Worm (Caenorhabditis elegans) whole organism, young adult: ENCODE results near the gene T13H5.1.

Experiments
- C06A6.2 ChIP-seq: fragments of 200-800 bp; sonication (Bioruptor generic); conservative IDR thresholded peaks from 2 replicates; pipeline ENCODE4 v1.3.6; 2022; ENCODE audit warnings: missing genetic modification characterization, missing compliant biosample characterization
- D2030.7 ChIP-seq: fragments of 200-800 bp; sonication (Bioruptor generic); IDR thresholded peaks from 2 replicates; pipeline ENCODE4 v1.3.6; 2022; ENCODE audit warnings: missing genetic modification reagents, missing genetic modification characterization, missing compliant biosample characterization
- F33H1.4 ChIP-seq: fragments of 200-800 bp; sonication (Bioruptor generic); IDR thresholded peaks from 2 replicates; pipeline ENCODE4 v1.3.6; 2022; ENCODE audit warnings: missing genetic modification reagents, missing genetic modification characterization, missing compliant biosample characterization
- F37B4.10 ChIP-seq: fragments of 200-800 bp; sonication (Bioruptor generic); IDR thresholded peaks from 2 replicates; pipeline ENCODE4 v1.3.6; 2022; ENCODE audit warnings: missing genetic modification characterization, missing compliant biosample characterization
- F49E8.2 ChIP-seq: sonication (generic microtip); optimal IDR thresholded peaks from 3 replicates; lab custom pipeline; 2017; ENCODE audit warnings: missing genetic modification characterization, mild to moderate bottlenecking, missing compliant biosample characterization, antibody characterized with exemption, moderate library complexity; ENCODE audit not compliant: insufficient read depth
- F55B11.4 ChIP-seq: sonication (generic microtip); optimal IDR thresholded peaks from 2 replicates; lab custom pipeline; 2016; ENCODE audit warnings: missing compliant biosample characterization, missing genetic modification characterization, borderline replicate concordance; ENCODE audit not compliant: insufficient read depth
- F57C9.4 ChIP-seq: sonication (generic microtip); optimal IDR thresholded peaks from 2 replicates; lab custom pipeline; 2017; ENCODE audit warnings: mild to moderate bottlenecking, missing genetic modification characterization, missing compliant biosample characterization
- K12H6.12 ChIP-seq: fragments of 200-800 bp; sonication (Bioruptor generic); optimal IDR thresholded peaks from 2 replicates; lab custom pipeline; 2018; ENCODE audit warnings: mild to moderate bottlenecking, missing genetic modification characterization, missing compliant biosample characterization
- Y67H2A.10 ChIP-seq: fragments of 200-800 bp; sonication (Bioruptor generic); conservative IDR thresholded peaks from 2 replicates; pipeline ENCODE4 v1.3.6; 2022; ENCODE audit warnings: missing genetic modification reagents, missing genetic modification characterization, missing compliant biosample characterization
- aptf-2 ChIP-seq: fragments of 200-800 bp; sonication (Bioruptor generic); conservative IDR thresholded peaks from 2 replicates; pipeline ENCODE4 v1.3.6; 2022; ENCODE audit warnings: missing genetic modification reagents, missing genetic modification characterization, missing compliant biosample characterization
- atf-7 ChIP-seq: sonication (generic microtip); optimal IDR thresholded peaks from 2 replicates; lab custom pipeline; 2017; ENCODE audit warnings: mild to moderate bottlenecking, missing genetic modification characterization, missing compliant biosample characterization
- attf-6 ChIP-seq: fragments of 200-800 bp; sonication (Bioruptor generic); IDR thresholded peaks from 2 replicates; pipeline ENCODE4 v1.3.6; 2022; ENCODE audit warnings: missing genetic modification reagents, missing genetic modification characterization, missing compliant biosample characterization
- ccch-3 ChIP-seq: fragments of 200-800 bp; sonication (Bioruptor generic); optimal IDR thresholded peaks from 2 replicates; lab custom pipeline; 2018; ENCODE audit warnings: mild to moderate bottlenecking, missing genetic modification characterization, missing compliant biosample characterization
- cebp-1 ChIP-seq, 2 experiments: fragments of 200-800 bp in 1 of 2; sonication (Bioruptor generic) in 1 of 2; sonication (generic microtip) in 1 of 2; IDR thresholded peaks in 1 of 2; optimal IDR thresholded peaks in 1 of 2; 2 replicates each; pipeline versions ENCODE4 v1.3.6 to Lab custom; 2017 to 2022; ENCODE audit warnings: missing compliant biosample characterization in 2 of 2, missing genetic modification characterization in 2 of 2, mild to moderate bottlenecking in 1 of 2, missing genetic modification reagents in 1 of 2, moderate library complexity in 1 of 2
- ceh-100 ChIP-seq: fragments of 200-800 bp; sonication (Bioruptor generic); IDR thresholded peaks from 2 replicates; pipeline ENCODE4 v1.3.6; 2022; ENCODE audit warnings: missing genetic modification reagents, missing genetic modification characterization, missing compliant biosample characterization
- ceh-40 ChIP-seq: fragments of 200-800 bp; sonication (Bioruptor generic); IDR thresholded peaks from 2 replicates; pipeline ENCODE4 v1.3.6; 2022; ENCODE audit warnings: missing genetic modification characterization, missing compliant biosample characterization
- dox-1 ChIP-seq: fragments of 200-800 bp; sonication (Bioruptor generic); IDR thresholded peaks from 2 replicates; pipeline ENCODE4 v1.3.6; 2022; ENCODE audit warnings: missing genetic modification reagents, missing genetic modification characterization, missing compliant biosample characterization
- dpl-1 ChIP-seq: fragments of 150-350 bp; optimal IDR thresholded peaks from 2 replicates; lab custom pipeline; 2014; ENCODE audit warnings: missing biosample characterization, missing genetic modification reagents, missing genetic modification characterization
- egl-44 ChIP-seq: fragments of 200-800 bp; sonication (Bioruptor generic); IDR thresholded peaks from 2 replicates; pipeline ENCODE4 v1.3.6; 2022; ENCODE audit warnings: missing genetic modification reagents, missing genetic modification characterization, missing compliant biosample characterization
- hlh-26 ChIP-seq: fragments of 200-800 bp; sonication (Bioruptor generic); conservative IDR thresholded peaks from 2 replicates; pipeline ENCODE4 v1.3.6; 2022; ENCODE audit warnings: missing genetic modification reagents, missing genetic modification characterization, missing compliant biosample characterization
- hmg-1.2 ChIP-seq: fragments of 200-800 bp; sonication (Bioruptor generic); IDR thresholded peaks from 2 replicates; pipeline ENCODE4 v1.3.6; 2022; ENCODE audit warnings: missing genetic modification reagents, missing genetic modification characterization, missing compliant biosample characterization
- hsf-1 ChIP-seq: fragments of 200-800 bp; sonication (Bioruptor generic); IDR thresholded peaks from 2 replicates; pipeline ENCODE4 v1.3.6; 2022; ENCODE audit warnings: missing genetic modification reagents, missing genetic modification characterization, missing compliant biosample characterization
- lin-40 ChIP-seq: sonication (generic microtip); optimal IDR thresholded peaks from 2 replicates; lab custom pipeline; 2016; ENCODE audit warnings: missing genetic modification characterization, mild to moderate bottlenecking, missing compliant biosample characterization, missing genotype, missing genetic modification reagents
- lin-54 ChIP-seq: fragments of 200-800 bp; sonication (Bioruptor generic); optimal IDR thresholded peaks from 2 replicates; lab custom pipeline; 2018; ENCODE audit warnings: mild to moderate bottlenecking, missing genetic modification characterization, missing compliant biosample characterization
- madf-3 ChIP-seq: fragments of 200-800 bp; sonication (Bioruptor generic); IDR thresholded peaks from 2 replicates; pipeline ENCODE4 v1.3.6; 2022; ENCODE audit warnings: missing genetic modification reagents, missing genetic modification characterization, missing compliant biosample characterization
- madf-6 ChIP-seq: fragments of 200-800 bp; sonication (Bioruptor generic); IDR thresholded peaks from 2 replicates; pipeline ENCODE4 v1.3.6; 2022; ENCODE audit warnings: missing genetic modification reagents, missing genetic modification characterization, missing compliant biosample characterization
- mel-28 ChIP-seq: sonication (generic microtip); optimal IDR thresholded peaks from 2 replicates; lab custom pipeline; 2016; ENCODE audit warnings: borderline replicate concordance, mild to moderate bottlenecking, missing genetic modification characterization, missing compliant biosample characterization
- nfyb-1 ChIP-seq: fragments of 200-800 bp; sonication (Bioruptor generic); IDR thresholded peaks from 2 replicates; pipeline ENCODE4 v1.3.6; 2022; ENCODE audit warnings: missing genetic modification reagents, missing genetic modification characterization, missing compliant biosample characterization
- nhr-120 ChIP-seq: fragments of 200-800 bp; sonication (Bioruptor generic); IDR thresholded peaks from 2 replicates; pipeline ENCODE4 v1.3.6; 2022; ENCODE audit warnings: missing genetic modification characterization, missing compliant biosample characterization
- nhr-80 ChIP-seq: sonication (generic microtip); optimal IDR thresholded peaks from 2 replicates; lab custom pipeline; 2016; ENCODE audit warnings: missing genetic modification characterization, missing compliant biosample characterization
- pbrm-1 ChIP-seq: fragments of 200-800 bp; sonication (Bioruptor generic); IDR thresholded peaks from 2 replicates; pipeline ENCODE4 v1.3.6; 2022; ENCODE audit warnings: missing genetic modification reagents, missing genetic modification characterization, missing compliant biosample characterization
- rcor-1 ChIP-seq: fragments of 200-800 bp; sonication (Bioruptor generic); IDR thresholded peaks from 2 replicates; pipeline ENCODE4 v1.3.6; 2022; ENCODE audit warnings: missing genetic modification reagents, missing genetic modification characterization, missing compliant biosample characterization
- repo-1 ChIP-seq: sonication (generic microtip); optimal IDR thresholded peaks from 2 replicates; lab custom pipeline; 2017; ENCODE audit warnings: mild to moderate bottlenecking, missing genetic modification characterization, missing compliant biosample characterization
- rpc-1 ChIP-seq, 2 experiments: fragments of 150-350 bp in 1 of 2; sonication (generic microtip) in 1 of 2; optimal IDR thresholded peaks; 2 replicates each; lab custom pipeline; 2014 to 2018; ENCODE audit warnings: missing biosample characterization in 1 of 2, missing genetic modification characterization in 1 of 2, missing genetic modification reagents in 1 of 2, missing genotype in 1 of 2
- sdz-38 ChIP-seq: sonication (generic microtip); optimal IDR thresholded peaks from 2 replicates; lab custom pipeline; 2016; ENCODE audit warnings: missing genotype, missing genetic modification characterization, missing compliant biosample characterization
- snpc-4 ChIP-seq, 5 experiments: fragments of 150-350 bp in 1 of 5; sonication (generic microtip) in 4 of 5; optimal IDR thresholded peaks; 2 replicates each; lab custom pipeline; 2014 to 2018; ENCODE audit warnings: missing genetic modification characterization in 5 of 5, missing biosample characterization in 3 of 5, antibody characterized with exemption in 2 of 5, mild to moderate bottlenecking in 2 of 5, missing compliant biosample characterization in 2 of 5, missing genotype in 2 of 5, moderate library complexity in 2 of 5, missing genetic modification reagents in 1 of 5
- tbp1 ChIP-seq: fragments of 200-800 bp; sonication (Bioruptor generic); optimal IDR thresholded peaks from 2 replicates; lab custom pipeline; 2018; ENCODE audit warnings: mild to moderate bottlenecking, missing genetic modification characterization, missing compliant biosample characterization
- tlf-1 ChIP-seq: fragments of 200-800 bp; sonication (Bioruptor generic); optimal IDR thresholded peaks from 2 replicates; lab custom pipeline; 2018; ENCODE audit warnings: mild to moderate bottlenecking, missing genetic modification characterization, missing compliant biosample characterization
- unc-62 ChIP-seq: fragments of 150-350 bp; optimal IDR thresholded peaks from 2 replicates; lab custom pipeline; 2014; ENCODE audit warnings: missing biosample characterization, missing genetic modification reagents, missing genetic modification characterization
- ztf-22 ChIP-seq: fragments of 200-800 bp; sonication (Bioruptor generic); optimal IDR thresholded peaks from 2 replicates; lab custom pipeline; 2018; ENCODE audit warnings: mild to moderate bottlenecking, missing genetic modification characterization, moderate library complexity, missing compliant biosample characterization
- ztf-25 ChIP-seq: fragments of 200-800 bp; sonication (Bioruptor generic); IDR thresholded peaks from 2 replicates; pipeline ENCODE4 v1.3.6; 2022; ENCODE audit warnings: missing genetic modification reagents, missing genetic modification characterization, missing compliant biosample characterization
- ztf-26 ChIP-seq: sonication (generic microtip); optimal IDR thresholded peaks from 2 replicates; lab custom pipeline; 2017; ENCODE audit warnings: missing genetic modification characterization, missing compliant biosample characterization
- ztf-28 ChIP-seq: fragments of 200-800 bp; sonication (Bioruptor generic); IDR thresholded peaks from 2 replicates; pipeline ENCODE4 v1.3.6; 2022; ENCODE audit warnings: missing genetic modification reagents, missing genetic modification characterization, missing compliant biosample characterization

The T13H5.1 gene

DNA sequence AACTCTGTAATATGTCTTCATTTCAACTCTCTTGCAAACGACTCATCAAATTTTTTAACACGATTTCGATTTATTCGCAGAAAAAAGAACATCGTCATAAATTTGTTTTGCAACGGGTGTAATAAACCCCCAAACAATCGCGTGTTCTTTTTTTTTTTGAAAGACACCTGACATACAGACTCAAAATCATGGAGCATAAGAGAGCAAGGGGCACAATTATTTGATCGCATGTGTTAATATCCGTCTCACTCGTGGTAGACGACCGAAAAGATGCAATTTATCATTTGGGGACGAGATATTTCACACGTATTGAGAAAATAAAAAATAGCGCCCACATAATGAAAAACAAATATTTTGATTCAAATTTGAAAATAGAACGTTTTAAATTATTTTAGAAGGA lies 12.7 kb downstream of the T13H5.1 start:
- TF ChIP-seq ztf-22 (GFP tag; lab: Kevin White, UChicago) (no peak), mel-28 (tag; lab: Kevin White, UChicago) (no peak)

DNA sequence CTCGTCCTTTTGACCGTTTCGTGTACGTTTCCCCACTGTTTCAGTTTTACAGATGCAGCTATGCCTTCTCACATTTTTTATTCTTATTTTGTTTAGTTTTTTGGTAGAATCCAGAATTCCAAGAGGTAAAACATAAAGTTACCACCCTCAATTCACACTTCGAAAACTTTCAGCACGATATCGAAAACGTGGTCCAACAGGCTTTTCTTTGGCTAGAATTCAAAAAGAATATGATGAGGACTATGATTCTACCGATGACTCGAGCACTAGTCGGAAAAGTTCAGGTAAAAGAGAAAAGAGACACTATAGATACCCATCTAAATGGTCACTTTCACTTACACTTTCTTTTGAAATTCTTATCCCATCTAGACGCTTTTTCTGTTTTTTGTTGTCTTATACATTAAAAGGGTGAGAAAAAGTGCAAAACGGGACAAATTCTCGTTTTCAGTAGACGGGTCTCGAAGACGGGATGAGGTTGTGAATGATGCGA lies 14.6 kb downstream of the T13H5.1 start, which contains the start of gene M05D6.9:
TSS of gene M05D6.9 (plus strand) at position 51 of the 490 bp plus-strand sequence.
- no peak for TF ChIP-seq snpc-4 (GFP tag; optimal IDR thresholded peaks at IDR 0.05; lab: Kevin White, UChicago)
- TF ChIP-seq snpc-4 (tag; optimal IDR thresholded peaks at IDR 0.05; lab: Kevin White, UChicago): no peak
- TF ChIP-seq hsf-1: no peak
- TF ChIP-seq ceh-40 (GFP tag; lab: Robert Waterston, UW): no peak
- no peak for TF ChIP-seq ceh-100 (GFP tag; lab: Robert Waterston, UW)
- no peak for TF ChIP-seq rcor-1 (GFP tag; lab: Robert Waterston, UW)
- no peak for TF ChIP-seq F57C9.4
- TF ChIP-seq egl-44 (GFP tag; lab: Robert Waterston, UW): no peak
- TF ChIP-seq aptf-2 (GFP tag; lab: Robert Waterston, UW): no peak
- no peak for TF ChIP-seq madf-6
- TF ChIP-seq nhr-120: no peak
- TF ChIP-seq madf-3 (GFP tag; lab: Robert Waterston, UW): no peak
- no peak for TF ChIP-seq atf-7 (tag; lab: Kevin White, UChicago)
- no peak for TF ChIP-seq dpl-1 (GFP tag; lab: Kevin White, UChicago)
- TF ChIP-seq nfyb-1: no peak
- TF ChIP-seq K12H6.12 (tag; lab: Kevin White, UChicago): no peak
- TF ChIP-seq attf-6 (GFP tag; lab: Robert Waterston, UW): no peak
- TF ChIP-seq F33H1.4 (GFP tag; lab: Robert Waterston, UW): no peak
- TF ChIP-seq, all 124 proteins: peak for 0

DNA sequence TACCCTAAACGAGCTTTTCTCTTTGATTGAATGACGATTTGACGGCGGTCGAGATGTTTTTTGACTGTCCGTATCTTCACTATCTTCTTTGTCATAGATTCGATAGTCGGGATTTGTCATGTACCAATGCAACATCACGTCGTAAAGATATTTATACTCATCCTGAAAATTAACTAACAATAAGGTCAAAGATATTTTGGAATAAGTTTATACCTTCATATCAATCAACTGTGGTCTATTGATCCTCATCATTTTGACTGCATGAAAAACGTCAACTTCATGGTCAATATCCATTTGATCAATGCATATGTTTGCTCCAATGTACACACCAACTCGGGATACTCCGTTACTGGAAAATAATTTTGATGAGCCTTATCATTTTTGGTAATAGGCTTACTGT lies 20.7 kb downstream of the T13H5.1 start:
- TF ChIP-seq attf-6 (GFP tag; lab: Robert Waterston, UW) (no peak), dox-1 (GFP tag; lab: Robert Waterston, UW) (no peak), pbrm-1 (GFP tag; lab: Robert Waterston, UW) (no peak), tlf-1 (GFP tag; lab: Kevin White, UChicago) (no peak), unc-62 (GFP tag; lab: Kevin White, UChicago) (no peak), sdz-38 (tag; lab: Kevin White, UChicago) (no peak), lin-54 (no peak), rpc-1 (optimal IDR thresholded peaks at IDR 0.05; lab: Kevin White, UChicago) (no peak), rpc-1 (tag; optimal IDR thresholded peaks at IDR 0.05; lab: Kevin White, UChicago) (no peak), hmg-1.2 (GFP tag; lab: Robert Waterston, UW) (no peak)

DNA sequence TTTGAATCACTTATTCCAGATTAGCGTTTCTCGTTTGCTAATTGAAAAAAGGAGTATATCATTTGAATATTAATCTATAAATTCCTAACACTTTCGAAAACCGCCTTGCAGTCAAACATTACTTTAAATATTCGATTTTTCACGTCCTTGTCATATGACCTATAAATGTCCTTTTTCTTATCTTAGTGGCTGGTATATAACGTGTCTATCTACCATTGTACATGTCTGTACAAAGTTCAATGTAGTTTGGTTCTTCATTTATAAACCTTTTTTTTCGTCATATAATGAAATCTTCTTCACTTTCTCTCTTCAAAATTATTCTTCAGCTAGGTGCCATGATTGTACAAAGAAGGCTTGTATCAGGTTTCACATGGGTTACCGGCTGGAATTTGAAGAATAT lies 23.3 kb downstream of the T13H5.1 start, which contains the start of gene gbh-2:
TSS of gene gbh-2 (plus strand) at position 277 of the 400 bp plus-strand sequence.
- TF ChIP-seq ztf-25: no peak
- TF ChIP-seq pbrm-1 (GFP tag; lab: Robert Waterston, UW): no peak
- TF ChIP-seq cebp-1 (GFP tag; IDR thresholded peaks at IDR 0.05; lab: Robert Waterston, UW): no peak
- TF ChIP-seq cebp-1 (tag; optimal IDR thresholded peaks at IDR 0.05; lab: Kevin White, UChicago): peak; percentile 42
- TF ChIP-seq nhr-80: peak; percentile 57
- TF ChIP-seq repo-1 (tag; lab: Kevin White, UChicago): no peak
- TF ChIP-seq ztf-26 (tag; lab: Kevin White, UChicago): no peak
- TF ChIP-seq madf-3 (GFP tag; lab: Robert Waterston, UW): no peak
- TF ChIP-seq hmg-1.2 (GFP tag; lab: Robert Waterston, UW): no peak
- no peak for TF ChIP-seq C06A6.2 (GFP tag; lab: Robert Waterston, UW)
- peak; percentile 7 for TF ChIP-seq tlf-1 (GFP tag; lab: Kevin White, UChicago)
- TF ChIP-seq ztf-28 (GFP tag; lab: Robert Waterston, UW): no peak
- TF ChIP-seq D2030.7 (GFP tag; lab: Robert Waterston, UW): no peak
- TF ChIP-seq tbp1: peak; percentile 41
- no peak for TF ChIP-seq ccch-3 (GFP tag; lab: Kevin White, UChicago)
- TF ChIP-seq F37B4.10 (GFP tag; lab: Robert Waterston, UW): no peak
- TF ChIP-seq lin-40 (tag; lab: Kevin White, UChicago): peak; percentile 14
- no peak for TF ChIP-seq Y67H2A.10
- TF ChIP-seq hlh-26 (GFP tag; lab: Robert Waterston, UW): no peak
- TF ChIP-seq F55B11.4 (tag; lab: Kevin White, UChicago): no peak
- TF ChIP-seq ztf-22 (GFP tag; lab: Kevin White, UChicago): no peak
- TF ChIP-seq F49E8.2 (tag; lab: Kevin White, UChicago): no peak
